Fruit fly (Drosophila melanogaster) whole organism, adult: ENCODE measurements around the gene Srg3.
A peak's percentile ranks its signal among the peaks of the same experiment; 100 is the strongest.

Experiments
- CG11617 ChIP-seq: fragments of 200-800 bp; sonication (Bioruptor generic); optimal IDR thresholded peaks from 2 replicates; lab custom pipeline; 2017; ENCODE audit warnings: mild to moderate bottlenecking, missing biosample characterization, missing genetic modification reagents, missing genetic modification characterization
- CG12768 ChIP-seq: fragments of 200-800 bp; sonication (Bioruptor generic); optimal IDR thresholded peaks from 2 replicates; lab custom pipeline; 2017; ENCODE audit warnings: missing biosample characterization, missing genetic modification characterization, mild to moderate bottlenecking, moderate library complexity, missing genetic modification reagents
- CG14711 ChIP-seq: fragments of 200-800 bp; sonication (Bioruptor generic); optimal IDR thresholded peaks from 2 replicates; lab custom pipeline; 2018; ENCODE audit warnings: missing biosample characterization, mild to moderate bottlenecking, missing genetic modification characterization, moderate library complexity
- CG1620 ChIP-seq: fragments of 200-800 bp; sonication (Bioruptor generic); optimal IDR thresholded peaks from 2 replicates; lab custom pipeline; 2016; ENCODE audit warnings: missing biosample characterization, missing genetic modification characterization
- CG33017 ChIP-seq: fragments of 200-800 bp; sonication (Bioruptor generic); optimal IDR thresholded peaks from 2 replicates; lab custom pipeline; 2018; ENCODE audit warnings: missing biosample characterization, mild to moderate bottlenecking, missing genetic modification characterization, moderate library complexity
- CG5204 ChIP-seq: fragments of 200-800 bp; sonication (Bioruptor generic); optimal IDR thresholded peaks from 2 replicates; lab custom pipeline; 2016; ENCODE audit warnings: missing biosample characterization, missing genetic modification characterization
- CG7045 ChIP-seq: fragments of 200-800 bp; sonication (Bioruptor generic); optimal IDR thresholded peaks from 2 replicates; lab custom pipeline; 2017; ENCODE audit warnings: missing biosample characterization, mild to moderate bottlenecking, missing genetic modification characterization
- CG7101 ChIP-seq: fragments of 200-800 bp; sonication (Bioruptor generic); optimal IDR thresholded peaks from 2 replicates; lab custom pipeline; 2018; ENCODE audit warnings: missing biosample characterization, mild to moderate bottlenecking, missing genetic modification characterization, moderate library complexity
- Clk ChIP-seq: fragments of 200-800 bp; sonication (Bioruptor generic); optimal IDR thresholded peaks from 2 replicates; lab custom pipeline; 2017; ENCODE audit warnings: missing biosample characterization, missing genetic modification characterization
- Crg-1 ChIP-seq: fragments of 200-800 bp; sonication (Bioruptor generic); optimal IDR thresholded peaks from 2 replicates; lab custom pipeline; 2016; ENCODE audit warnings: missing biosample characterization, missing genetic modification characterization
- Hr96 ChIP-seq: fragments of 200-800 bp; sonication (Bioruptor generic); optimal IDR thresholded peaks from 2 replicates; lab custom pipeline; 2016; ENCODE audit warnings: missing biosample characterization, missing genetic modification characterization
- Mnt ChIP-seq: fragments of 200-800 bp; sonication (Bioruptor generic); optimal IDR thresholded peaks from 2 replicates; lab custom pipeline; 2016; ENCODE audit warnings: missing biosample characterization, mild to moderate bottlenecking, missing genetic modification characterization
- bab1 ChIP-seq: fragments of 200-800 bp; sonication (Bioruptor generic); optimal IDR thresholded peaks from 3 replicates; lab custom pipeline; 2019; ENCODE audit warnings: missing biosample characterization, mild to moderate bottlenecking, missing genetic modification characterization, moderate library complexity
- cic ChIP-seq: fragments of 200-800 bp; sonication (Bioruptor generic); optimal IDR thresholded peaks from 2 replicates; lab custom pipeline; 2017; ENCODE audit warnings: missing biosample characterization, mild to moderate bottlenecking, missing genetic modification characterization, moderate library complexity
- cnc ChIP-seq, 2 experiments: fragments of >200 bp; optimal IDR thresholded peaks; 2 replicates each; lab custom pipeline; 2017
- kay ChIP-seq: fragments of 200-800 bp; sonication (Bioruptor generic); peaks from one replicate; lab custom pipeline; 2016; ENCODE audit warnings: missing biosample characterization, missing genetic modification characterization, borderline replicate concordance
- ovo ChIP-seq: fragments of 200-800 bp; sonication (Bioruptor generic); optimal IDR thresholded peaks from 2 replicates; lab custom pipeline; 2016; ENCODE audit warnings: missing biosample characterization, missing genetic modification characterization
- pad ChIP-seq: fragments of 200-800 bp; sonication (Bioruptor generic); optimal IDR thresholded peaks from 3 replicates; lab custom pipeline; 2017; ENCODE audit warnings: missing biosample characterization, missing genetic modification characterization, mild to moderate bottlenecking, moderate library complexity, missing genetic modification reagents
- tj ChIP-seq: fragments of 200-800 bp; sonication (Bioruptor generic); optimal IDR thresholded peaks from 3 replicates; lab custom pipeline; 2017; ENCODE audit warnings: missing biosample characterization, mild to moderate bottlenecking, missing genetic modification characterization, moderate library complexity
- toe ChIP-seq: fragments of 200-800 bp; sonication (Bioruptor generic); optimal IDR thresholded peaks from 2 replicates; lab custom pipeline; 2016; ENCODE audit warnings: missing biosample characterization, missing genetic modification characterization

Srg3 gene

DNA sequence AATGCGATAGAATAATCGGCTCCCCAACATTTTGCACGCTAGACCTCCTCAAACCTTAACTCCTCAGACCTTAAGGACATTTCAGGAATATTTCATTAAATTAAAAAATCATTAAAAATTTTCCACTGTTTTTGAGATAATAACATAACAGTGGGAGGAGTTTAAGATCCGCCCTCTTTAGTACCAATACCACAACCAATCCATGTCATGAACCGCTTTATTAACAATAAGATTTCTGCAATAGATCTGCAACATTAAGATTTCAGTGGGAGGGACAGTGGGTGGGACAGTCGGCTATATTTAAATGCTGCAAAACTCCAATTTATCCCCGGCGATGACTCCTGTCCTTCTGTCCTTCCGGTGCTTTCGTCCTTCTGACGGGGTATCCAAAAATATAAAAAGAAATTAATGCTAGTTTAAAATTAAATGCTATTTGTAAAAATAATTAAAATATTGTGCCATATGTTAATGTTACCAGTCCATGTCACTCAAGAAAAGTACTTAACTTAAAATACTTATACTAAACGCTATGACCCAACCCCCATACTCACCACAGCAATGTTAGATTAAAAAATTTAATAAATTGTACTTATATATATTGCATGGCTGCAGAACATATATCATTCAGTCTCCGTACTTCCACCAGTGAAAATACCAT is at the start of gene Srg3:
Gene Srg3 (plus strand): TSS at position 608 of the 658 bp plus-strand sequence.
- peak; percentile 27 for TF ChIP-seq CG12768
- TF ChIP-seq Crg-1 (GFP tag; lab: Kevin White, UChicago), result no peak

DNA sequence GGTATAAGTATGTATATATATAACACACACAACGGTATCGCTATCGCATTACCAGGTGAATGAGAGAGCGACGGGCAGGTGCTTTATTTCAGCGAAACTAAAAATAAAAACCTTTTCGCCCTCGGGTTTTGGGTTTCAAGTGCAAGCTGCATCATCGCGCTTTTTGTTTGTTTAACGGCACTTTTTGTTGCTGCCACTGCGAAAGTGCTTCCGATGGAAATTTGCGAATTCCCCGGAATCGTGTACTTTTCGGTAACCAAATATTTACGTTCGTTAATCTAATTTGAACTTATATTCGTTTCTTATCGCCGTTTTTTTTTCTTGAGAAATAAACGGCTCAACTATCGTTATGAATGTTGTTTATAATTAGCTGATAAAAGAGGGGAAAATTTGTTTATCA is 47.0 kb upstream of the Srg3 start:
- no peak for TF ChIP-seq Crg-1 (GFP tag; lab: Kevin White, UChicago)
- peak; percentile 94 for TF ChIP-seq ovo (GFP tag; lab: Kevin White, UChicago)
- TF ChIP-seq pad (GFP tag; lab: Kevin White, UChicago), result peak; percentile 36
- TF ChIP-seq kay, result peak; percentile 95
- peak; percentile 49 for TF ChIP-seq CG12768
- TF ChIP-seq tj (GFP tag; lab: Kevin White, UChicago), result peak; percentile 91
- peak; percentile 9 for TF ChIP-seq CG7045
- TF ChIP-seq CG33017 (tag; lab: Kevin White, UChicago), result no peak
- TF ChIP-seq cic (GFP tag; lab: Kevin White, UChicago), result peak; percentile 76

dm6 chr3L:9396704-9397103 is 46.3 kb upstream of the Srg3 start:
- TF ChIP-seq tj (GFP tag; lab: Kevin White, UChicago) (peak; percentile 37), CG1620 (GFP tag; lab: Kevin White, UChicago) (no peak), CG7045 (no peak), CG11617 (no peak), CG7101 (no peak), CG12768 (no peak)

DNA sequence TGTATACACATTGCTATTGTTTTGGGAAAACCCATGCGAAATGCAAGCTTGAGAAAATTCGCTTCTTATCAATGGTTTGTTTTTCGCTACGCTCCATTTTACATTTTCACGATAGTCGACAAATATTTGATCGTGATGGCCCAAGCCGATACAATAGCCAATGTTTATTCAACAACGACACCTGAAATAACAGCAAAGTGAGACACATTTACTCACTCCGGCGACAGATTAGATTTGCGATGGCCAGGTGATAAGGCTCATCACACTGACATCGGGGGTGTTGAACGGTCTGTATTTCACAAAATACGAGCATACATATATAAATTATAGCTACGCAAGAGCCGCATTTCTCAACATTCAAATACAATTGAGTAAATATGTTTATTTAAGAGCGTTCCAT is 45.9 kb upstream of the Srg3 start:
- peak; percentile 72 for TF ChIP-seq Clk (GFP tag; lab: Kevin White, UChicago)
- peak; percentile 88 for TF ChIP-seq CG7101
- peak; percentile 69 for TF ChIP-seq CG1620 (GFP tag; lab: Kevin White, UChicago)
- peak; percentile 92 for TF ChIP-seq kay
- no peak for TF ChIP-seq Hr96 (GFP tag; lab: Kevin White, UChicago)
- TF ChIP-seq bab1 (GFP tag; lab: Kevin White, UChicago), result peak; percentile 57
- peak; percentile 77 for TF ChIP-seq Mnt (GFP tag; lab: Kevin White, UChicago)
- peak; percentile 93 for TF ChIP-seq ovo (GFP tag; lab: Kevin White, UChicago)
- peak; percentile 94 for TF ChIP-seq CG12768
- peak; percentile 74 for TF ChIP-seq pad (GFP tag; lab: Kevin White, UChicago)
- TF ChIP-seq Crg-1 (GFP tag; lab: Kevin White, UChicago), result peak; percentile 86
- no peak for TF ChIP-seq cnc (optimal IDR thresholded peaks at IDR 0.05; lab: Kevin White, UChicago)
- TF ChIP-seq CG5204 (GFP tag; lab: Kevin White, UChicago), result no peak
- TF ChIP-seq tj (GFP tag; lab: Kevin White, UChicago), result no peak
- peak; percentile 68 for TF ChIP-seq CG14711 (tag; lab: Kevin White, UChicago)
- TF ChIP-seq CG11617, result peak; percentile 72
- peak; percentile 92 for TF ChIP-seq CG7045
- TF ChIP-seq CG33017 (tag; lab: Kevin White, UChicago), result peak; percentile 76
- peak; percentile 36 for TF ChIP-seq toe (GFP tag; lab: Kevin White, UChicago)
- TF ChIP-seq cic (GFP tag; lab: Kevin White, UChicago), result peak; percentile 92

DNA sequence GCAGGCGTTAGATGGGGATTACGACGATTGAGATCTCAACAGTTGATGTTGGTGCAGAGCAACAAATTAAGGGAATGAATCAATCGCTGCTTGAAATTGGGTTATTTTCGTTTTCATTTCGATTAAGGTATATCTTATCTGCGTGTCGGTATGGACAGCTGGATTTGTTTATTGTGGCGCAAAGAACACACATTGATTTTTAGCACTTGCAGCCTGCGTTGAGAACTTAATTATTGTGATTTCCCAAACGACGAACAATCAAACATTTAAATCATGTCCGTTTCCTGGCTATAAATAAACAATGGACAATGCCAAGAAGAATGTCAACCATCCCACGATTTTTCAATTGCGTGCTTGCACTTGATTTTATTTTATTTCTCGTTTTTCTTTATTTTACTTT is 45.0 kb upstream of the Srg3 start:
- TF ChIP-seq pad (GFP tag; lab: Kevin White, UChicago) (no peak), cic (GFP tag; lab: Kevin White, UChicago) (no peak), bab1 (GFP tag; lab: Kevin White, UChicago) (no peak), CG33017 (tag; lab: Kevin White, UChicago) (no peak), Clk (GFP tag; lab: Kevin White, UChicago) (no peak), kay (no peak), ovo (GFP tag; lab: Kevin White, UChicago) (no peak), CG1620 (GFP tag; lab: Kevin White, UChicago) (no peak), CG7101 (no peak), Hr96 (GFP tag; lab: Kevin White, UChicago) (no peak), Mnt (GFP tag; lab: Kevin White, UChicago) (no peak), CG12768 (no peak), CG14711 (tag; lab: Kevin White, UChicago) (no peak), cnc (optimal IDR thresholded peaks at IDR 0.05; lab: Kevin White, UChicago) (no peak)

DNA sequence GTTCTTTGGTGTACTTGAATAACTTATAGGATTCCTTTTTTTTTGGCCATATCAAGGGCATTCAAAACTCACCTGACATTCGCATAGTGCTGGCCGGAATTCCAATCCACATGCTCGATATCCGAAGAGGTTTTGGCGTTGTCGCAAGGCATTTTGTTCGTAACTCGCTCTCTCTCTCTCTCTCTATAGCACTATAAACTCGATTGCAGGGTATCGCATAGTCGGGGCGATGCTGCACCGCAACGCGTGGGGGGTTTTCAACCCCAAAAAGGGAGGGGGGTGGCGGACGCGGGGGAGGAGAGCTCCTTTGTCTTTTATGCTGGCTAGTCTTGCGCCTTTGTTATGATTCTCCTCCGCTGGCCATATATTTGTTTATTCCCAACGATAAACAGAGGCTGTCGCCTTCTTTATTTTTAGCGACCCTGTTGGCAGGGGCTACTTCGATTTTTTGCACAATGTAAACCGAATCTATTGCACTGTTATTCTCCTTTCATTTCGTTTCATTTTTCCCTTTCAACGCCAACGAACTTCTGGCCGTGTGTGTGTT is 44.5 kb upstream of the Srg3 start:
- TF ChIP-seq CG7045, result peak; percentile 45
- TF ChIP-seq cnc (optimal IDR thresholded peaks at IDR 0.05; lab: Kevin White, UChicago), result no peak

DNA sequence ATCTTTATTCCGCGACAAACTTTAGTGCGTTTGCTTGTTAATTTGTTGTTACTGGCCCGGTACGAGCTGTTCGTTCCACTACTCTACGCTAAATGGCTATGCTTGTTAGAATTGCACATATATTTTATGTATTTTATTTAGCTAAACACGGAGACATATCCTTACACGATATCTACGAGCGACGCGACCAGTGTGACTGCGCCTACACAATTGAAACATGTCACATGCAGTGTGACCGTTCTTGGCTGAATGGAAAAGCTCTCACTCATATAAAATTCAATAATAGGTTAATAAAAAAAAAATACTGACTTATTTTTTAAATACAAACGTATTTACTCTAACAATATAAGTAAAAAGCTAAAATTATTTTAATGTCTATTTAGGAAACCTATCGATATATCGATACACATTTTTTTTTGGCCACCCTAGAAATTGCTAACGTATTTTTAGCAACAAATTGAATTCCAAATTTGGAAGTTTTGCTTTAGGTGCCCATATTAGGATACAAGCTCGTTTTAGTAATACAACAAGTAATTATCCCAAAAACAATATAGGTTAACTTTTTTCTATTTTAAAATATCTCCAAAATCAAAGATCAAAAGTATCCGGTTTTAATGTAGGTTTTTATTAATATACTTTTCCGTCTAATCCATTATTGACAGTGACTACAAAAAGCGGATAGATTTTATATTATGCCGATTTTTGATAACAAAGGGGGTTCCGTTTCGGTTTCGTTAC is 43.9 kb upstream of the Srg3 start, which contains the start of gene CG4080:
Gene CG4080 (minus strand): TSS at position 215 of the 738 bp plus-strand sequence.
- TF ChIP-seq bab1 (GFP tag; lab: Kevin White, UChicago) (peak; percentile 42), toe (GFP tag; lab: Kevin White, UChicago) (no peak), CG5204 (GFP tag; lab: Kevin White, UChicago) (no peak), Hr96 (GFP tag; lab: Kevin White, UChicago) (no peak), Crg-1 (GFP tag; lab: Kevin White, UChicago) (peak; percentile 33), CG12768 (no peak), Mnt (GFP tag; lab: Kevin White, UChicago) (peak; percentile 63), CG1620 (GFP tag; lab: Kevin White, UChicago) (peak; percentile 49), cnc (optimal IDR thresholded peaks at IDR 0.05; lab: Kevin White, UChicago) (no peak), kay (peak; percentile 98), CG7045 (no peak), CG11617 (peak; percentile 76), tj (GFP tag; lab: Kevin White, UChicago) (no peak), CG14711 (tag; lab: Kevin White, UChicago) (peak; percentile 43), CG7101 (peak; percentile 37), CG33017 (tag; lab: Kevin White, UChicago) (peak; percentile 49), ovo (GFP tag; lab: Kevin White, UChicago) (peak; percentile 39), pad (GFP tag; lab: Kevin White, UChicago) (no peak), cic (GFP tag; lab: Kevin White, UChicago) (peak; percentile 38), Clk (GFP tag; lab: Kevin White, UChicago) (no peak)
